Fruit fly (Drosophila melanogaster) whole organism, embryonic: Measurements from ENCODE around the gene CG31021.

ENCODE experiments used
- CG1024 ChIP-seq: fragments of 200-800 bp; sonication (Bioruptor generic); IDR thresholded peaks from 2 replicates; pipeline ENCODE4 v1.3.6; 2022; ENCODE audit warnings: missing biosample characterization, missing genetic modification characterization
- CG10959 ChIP-seq: fragments of 200-800 bp; sonication (Bioruptor generic); IDR thresholded peaks from 2 replicates; pipeline ENCODE4 v1.3.6; 2022; ENCODE audit warnings: missing biosample characterization, missing genetic modification characterization
- CG10979 ChIP-seq: fragments of 200-800 bp; sonication (Bioruptor generic); optimal IDR thresholded peaks from 2 replicates; lab custom pipeline; 2018; ENCODE audit warnings: missing biosample characterization, mild to moderate bottlenecking, missing genetic modification characterization, moderate library complexity
- CG12071 ChIP-seq: fragments of 200-800 bp; sonication (Bioruptor generic); optimal IDR thresholded peaks from 3 replicates; lab custom pipeline; 2018; ENCODE audit warnings: missing biosample characterization, mild to moderate bottlenecking, missing genetic modification characterization
- CG12659 ChIP-seq: fragments of 200-800 bp; sonication (Bioruptor generic); optimal IDR thresholded peaks from 3 replicates; lab custom pipeline; 2017; ENCODE audit warnings: mild to moderate bottlenecking, missing biosample characterization, missing genetic modification reagents, missing genetic modification characterization
- CG12769 ChIP-seq: fragments of 200-800 bp; sonication (Bioruptor generic); optimal IDR thresholded peaks from 2 replicates; lab custom pipeline; 2019; ENCODE audit warnings: missing biosample characterization, mild to moderate bottlenecking, missing genetic modification characterization, moderate library complexity
- CG13424 ChIP-seq: fragments of 200-800 bp; sonication (Bioruptor generic); optimal IDR thresholded peaks from 2 replicates; lab custom pipeline; 2019; ENCODE audit warnings: missing biosample characterization, mild to moderate bottlenecking, missing genetic modification characterization, moderate library complexity
- CG14014 ChIP-seq: fragments of 200-800 bp; sonication (Bioruptor generic); IDR thresholded peaks from 2 replicates; pipeline ENCODE4 v1.3.6; 2022; ENCODE audit warnings: missing biosample characterization, missing genetic modification characterization
- CG14050 ChIP-seq: fragments of 200-800 bp; sonication (Bioruptor generic); IDR thresholded peaks from 3 replicates; pipeline ENCODE4 v1.3.6; 2022; ENCODE audit warnings: missing biosample characterization, missing genetic modification characterization
- CG15011 ChIP-seq: fragments of 200-800 bp; sonication (Bioruptor generic); optimal IDR thresholded peaks from 3 replicates; lab custom pipeline; 2018; ENCODE audit warnings: missing biosample characterization, mild to moderate bottlenecking, missing genetic modification characterization
- CG15479 ChIP-seq: fragments of 200-800 bp; sonication (Bioruptor generic); optimal IDR thresholded peaks from 3 replicates; lab custom pipeline; 2019; ENCODE audit warnings: missing biosample characterization, mild to moderate bottlenecking, missing genetic modification characterization, moderate library complexity
- CG16863 ChIP-seq: fragments of 200-800 bp; sonication (Bioruptor generic); optimal IDR thresholded peaks from 3 replicates; lab custom pipeline; 2016; ENCODE audit warnings: missing biosample characterization, missing genetic modification characterization
- CG17186 ChIP-seq: fragments of 200-800 bp; sonication (Bioruptor generic); optimal IDR thresholded peaks from 3 replicates; lab custom pipeline; 2017; ENCODE audit warnings: missing biosample characterization, missing genetic modification reagents, missing genetic modification characterization
- CG17568 ChIP-seq: fragments of 200-800 bp; sonication (Bioruptor generic); optimal IDR thresholded peaks from 2 replicates; lab custom pipeline; 2018; ENCODE audit warnings: missing biosample characterization, mild to moderate bottlenecking, missing genetic modification characterization, moderate library complexity
- CG18011 ChIP-seq: fragments of 200-800 bp; sonication (Bioruptor generic); optimal IDR thresholded peaks from 2 replicates; lab custom pipeline; 2017; ENCODE audit warnings: missing biosample characterization, missing genetic modification characterization, mild to moderate bottlenecking, moderate library complexity, missing genotype
- CG18599 ChIP-seq: fragments of 200-800 bp; sonication (Bioruptor generic); optimal IDR thresholded peaks from 3 replicates; lab custom pipeline; 2017; ENCODE audit warnings: missing biosample characterization, missing genetic modification characterization, mild to moderate bottlenecking, moderate library complexity, missing genetic modification reagents
- CG18619 ChIP-seq: fragments of 200-800 bp; sonication (Bioruptor generic); optimal IDR thresholded peaks from 3 replicates; lab custom pipeline; 2017; ENCODE audit warnings: missing biosample characterization, mild to moderate bottlenecking, missing genetic modification characterization
- CG2889 ChIP-seq: fragments of 200-800 bp; sonication (Bioruptor generic); IDR thresholded peaks from 3 replicates; pipeline ENCODE4 v1.3.6; 2022; ENCODE audit warnings: missing biosample characterization, missing genetic modification characterization
- CG33557 ChIP-seq: fragments of 200-800 bp; sonication (Bioruptor generic); optimal IDR thresholded peaks from 2 replicates; lab custom pipeline; 2019; ENCODE audit warnings: missing biosample characterization, mild to moderate bottlenecking, missing genetic modification characterization, moderate library complexity
- CG4730 ChIP-seq: fragments of 200-800 bp; sonication (Bioruptor generic); IDR thresholded peaks from 2 replicates; pipeline ENCODE4 v1.3.6; 2022; ENCODE audit warnings: missing biosample characterization, missing genetic modification characterization
- CG6683 ChIP-seq: fragments of 200-800 bp; sonication (Bioruptor generic); optimal IDR thresholded peaks from 2 replicates; lab custom pipeline; 2017; ENCODE audit warnings: missing biosample characterization, mild to moderate bottlenecking, missing genetic modification characterization, missing genetic modification reagents
- CG7839 ChIP-seq: fragments of 200-800 bp; sonication (Bioruptor generic); optimal IDR thresholded peaks from 3 replicates; lab custom pipeline; 2018; ENCODE audit warnings: missing biosample characterization, mild to moderate bottlenecking, missing genetic modification characterization, moderate library complexity
- CG9437 ChIP-seq: fragments of 200-800 bp; sonication (Bioruptor generic); optimal IDR thresholded peaks from 2 replicates; lab custom pipeline; 2018; ENCODE audit warnings: missing biosample characterization, mild to moderate bottlenecking, missing genetic modification characterization
- Eip74EF ChIP-seq, 2 experiments: fragments of 200-800 bp in 1 of 2; fragments of >200 bp in 1 of 2; sonication (Bioruptor generic) in 1 of 2; optimal IDR thresholded peaks; 2 replicates each; lab custom pipeline; 2017 to 2019; ENCODE audit warnings: missing biosample characterization in 2 of 2, missing genetic modification characterization in 2 of 2, mild to moderate bottlenecking in 1 of 2, moderate library complexity in 1 of 2
- Fer2 ChIP-seq: fragments of 200-800 bp; sonication (Bioruptor generic); optimal IDR thresholded peaks from 2 replicates; lab custom pipeline; 2018; ENCODE audit warnings: missing biosample characterization, mild to moderate bottlenecking, missing genetic modification characterization, moderate library complexity
- Gsc ChIP-seq: fragments of 200-800 bp; sonication (Bioruptor generic); IDR thresholded peaks from 2 replicates; pipeline ENCODE4 v1.3.6; 2022; ENCODE audit warnings: missing biosample characterization, missing genetic modification characterization
- Hey ChIP-seq: fragments of 200-800 bp; sonication (Bioruptor generic); optimal IDR thresholded peaks from 3 replicates; lab custom pipeline; 2018; ENCODE audit warnings: missing biosample characterization, mild to moderate bottlenecking, missing genetic modification characterization
- Kr ChIP-seq: fragments of 200-800 bp; sonication (Bioruptor generic); optimal IDR thresholded peaks from 2 replicates; lab custom pipeline; 2017; ENCODE audit warnings: missing biosample characterization, mild to moderate bottlenecking, missing genetic modification characterization
- Med ChIP-seq: fragments of 200-800 bp; sonication (Bioruptor generic); peaks from one replicate; lab custom pipeline; 2016; ENCODE audit warnings: missing biosample characterization, missing genetic modification characterization, mild to moderate bottlenecking, inconsistent platforms, moderate library complexity
- Nf-YB ChIP-seq: fragments of 200-800 bp; sonication (Bioruptor generic); optimal IDR thresholded peaks from 3 replicates; lab custom pipeline; 2019; ENCODE audit warnings: missing biosample characterization, mild to moderate bottlenecking, missing genetic modification characterization, moderate library complexity
- Taf1 ChIP-seq: fragments of 200-800 bp; sonication (Bioruptor generic); IDR thresholded peaks from 2 replicates; pipeline ENCODE4 v1.3.6; 2022; ENCODE audit warnings: missing biosample characterization, missing genetic modification characterization
- ac ChIP-seq: fragments of 200-800 bp; sonication (Bioruptor generic); optimal IDR thresholded peaks from 3 replicates; lab custom pipeline; 2017; ENCODE audit warnings: missing biosample characterization, mild to moderate bottlenecking, missing genetic modification characterization
- ase ChIP-seq: fragments of 200-800 bp; sonication (Bioruptor generic); IDR thresholded peaks from 3 replicates; pipeline ENCODE4 v1.3.6; 2022; ENCODE audit warnings: missing biosample characterization, missing genetic modification characterization
- bbx ChIP-seq: fragments of 200-800 bp; sonication (Bioruptor generic); IDR thresholded peaks from 2 replicates; pipeline ENCODE4 v1.3.6; 2022; ENCODE audit warnings: missing biosample characterization, missing genetic modification characterization; ENCODE audit not compliant: partially characterized antibody
- dpn ChIP-seq, 2 experiments: fragments of 200-800 bp; sonication (Bioruptor generic); optimal IDR thresholded peaks; 3 replicates each; lab custom pipeline; 2016; ENCODE audit warnings: missing biosample characterization in 2 of 2, missing genetic modification characterization in 2 of 2
- ewg ChIP-seq: fragments of 200-800 bp; sonication (Bioruptor generic); optimal IDR thresholded peaks from 3 replicates; lab custom pipeline; 2017; ENCODE audit warnings: mild to moderate bottlenecking, missing biosample characterization, missing genetic modification reagents, missing genetic modification characterization
- gsb-n ChIP-seq: fragments of 200-800 bp; sonication (Bioruptor generic); optimal IDR thresholded peaks from 3 replicates; lab custom pipeline; 2018; ENCODE audit warnings: missing biosample characterization, mild to moderate bottlenecking, missing genetic modification characterization
- jigr1 ChIP-seq: fragments of 200-800 bp; sonication (Bioruptor generic); IDR thresholded peaks from 3 replicates; pipeline ENCODE4 v1.3.6; 2022; ENCODE audit warnings: missing biosample characterization, missing genetic modification characterization
- ken ChIP-seq: fragments of 200-800 bp; sonication (Bioruptor generic); IDR thresholded peaks from 3 replicates; pipeline ENCODE4 v1.3.6; 2022; ENCODE audit warnings: missing biosample characterization, missing genetic modification characterization
- nau ChIP-seq: fragments of 200-800 bp; sonication (Bioruptor generic); optimal IDR thresholded peaks from 3 replicates; lab custom pipeline; 2017; ENCODE audit warnings: missing biosample characterization, mild to moderate bottlenecking, missing genetic modification characterization, missing genetic modification reagents
- pfk ChIP-seq: fragments of 200-800 bp; sonication (Bioruptor generic); optimal IDR thresholded peaks from 2 replicates; lab custom pipeline; 2018; ENCODE audit warnings: missing biosample characterization, mild to moderate bottlenecking, missing genetic modification characterization, moderate library complexity
- phol ChIP-seq: fragments of 200-800 bp; sonication (Bioruptor generic); optimal IDR thresholded peaks from 3 replicates; lab custom pipeline; 2018; ENCODE audit warnings: missing biosample characterization, mild to moderate bottlenecking, missing genetic modification characterization, moderate library complexity
- repo ChIP-seq: fragments of 200-800 bp; sonication (Bioruptor generic); optimal IDR thresholded peaks from 2 replicates; lab custom pipeline; 2016; ENCODE audit warnings: missing biosample characterization, missing genetic modification characterization
- sd ChIP-seq: fragments of 200-800 bp; sonication (Bioruptor generic); optimal IDR thresholded peaks from 3 replicates; lab custom pipeline; 2018; ENCODE audit warnings: missing biosample characterization, mild to moderate bottlenecking, missing genetic modification characterization, moderate library complexity
- sr ChIP-seq: fragments of 200-800 bp; sonication (Bioruptor generic); IDR thresholded peaks from 3 replicates; pipeline ENCODE4 v1.3.6; 2022; ENCODE audit warnings: missing biosample characterization, missing genetic modification characterization
- stwl ChIP-seq: fragments of 200-800 bp; sonication (Bioruptor generic); optimal IDR thresholded peaks from 3 replicates; lab custom pipeline; 2018; ENCODE audit warnings: missing biosample characterization, mild to moderate bottlenecking, missing genetic modification characterization, moderate library complexity
- zen ChIP-seq: fragments of 200-800 bp; sonication (Bioruptor generic); optimal IDR thresholded peaks from 3 replicates; lab custom pipeline; 2018; ENCODE audit warnings: missing biosample characterization, mild to moderate bottlenecking, missing genetic modification characterization, moderate library complexity

The CG31021 gene

dm6 chr3R:30601440-30602256 is at the start of gene CG31021, which contains the start of gene CG2246 (continued):
- TF ChIP-seq CG15011 (GFP tag; lab: Kevin White, UChicago), result no peak
- TF ChIP-seq phol (tag; lab: Kevin White, UChicago), result peak; percentile 65
- peak; percentile 52 to 59 for TF ChIP-seq dpn (GFP tag; optimal IDR thresholded peaks at IDR 0.05; lab: Kevin White, UChicago)
- no peak for TF ChIP-seq CG17568 (GFP tag; lab: Kevin White, UChicago)
- TF ChIP-seq CG18599 (GFP tag; lab: Kevin White, UChicago), result no peak
- peak; percentile 57; the same call in 1 of the 3 replicates for TF ChIP-seq ken (GFP tag; lab: Robert Waterston, UW)
- no peak for TF ChIP-seq sr
- no peak for TF ChIP-seq CG33557 (GFP tag; lab: Kevin White, UChicago)
- TF ChIP-seq CG13424 (tag; lab: Kevin White, UChicago), result peak; percentile 59
- TF ChIP-seq CG17186 (GFP tag; lab: Kevin White, UChicago), result peak; percentile 27
- no peak for TF ChIP-seq CG12071 (GFP tag; lab: Kevin White, UChicago)
- TF ChIP-seq CG12769 (tag; lab: Kevin White, UChicago), result no peak
- no peak for TF ChIP-seq ac (GFP tag; lab: Kevin White, UChicago)
- TF ChIP-seq CG15479 (GFP tag; lab: Kevin White, UChicago), result no peak
- 0 out of 2 replicates have a peak, but pooled peaks have one; percentile 23 for TF ChIP-seq CG14014
- peak; percentile 36 for TF ChIP-seq CG18619 (GFP tag; lab: Kevin White, UChicago)
- peak; percentile 9 for TF ChIP-seq gsb-n (tag; lab: Kevin White, UChicago)
- TF ChIP-seq CG18011 (GFP tag; lab: Kevin White, UChicago), result no peak
- no peak; the same call in 2 of the 3 replicates for TF ChIP-seq ase
- 0 out of 3 replicates have a peak, but pooled peaks have one; percentile 19 for TF ChIP-seq CG2889 (GFP tag; lab: Robert Waterston, UW)
- no peak for TF ChIP-seq repo (GFP tag; lab: Kevin White, UChicago)
- TF ChIP-seq CG4730, result peak; percentile 34; the same call in 1 of the 2 replicates
- TF ChIP-seq nau (GFP tag; lab: Kevin White, UChicago), result no peak
- no peak for TF ChIP-seq jigr1
- TF ChIP-seq zen (tag; lab: Kevin White, UChicago), result peak; percentile 29
- no peak for TF ChIP-seq Kr (GFP tag; lab: Kevin White, UChicago)
- no peak for TF ChIP-seq Nf-YB
- TF ChIP-seq stwl (tag; lab: Kevin White, UChicago), result peak; percentile 76
- no peak for TF ChIP-seq pfk (GFP tag; lab: Kevin White, UChicago)
- TF ChIP-seq Taf1 (GFP tag; lab: Robert Waterston, UW), result 0 out of 2 replicates have a peak, but pooled peaks have one; percentile 7
- no peak for TF ChIP-seq CG10959 (GFP tag; lab: Robert Waterston, UW)
- TF ChIP-seq CG16863 (GFP tag; lab: Kevin White, UChicago), result peak; percentile 63
- TF ChIP-seq Gsc (GFP tag; lab: Robert Waterston, UW), result no peak
- TF ChIP-seq bbx (GFP tag; lab: Robert Waterston, UW), result peak; percentile 79
- no peak for TF ChIP-seq CG14050 (GFP tag; lab: Robert Waterston, UW)
- TF ChIP-seq CG10979 (tag; lab: Kevin White, UChicago), result peak; percentile 25
- no peak for TF ChIP-seq Hey (tag; lab: Kevin White, UChicago)
- TF ChIP-seq sd (tag; lab: Kevin White, UChicago), result no peak
- peak; percentile 94 for TF ChIP-seq Med (GFP tag; lab: Kevin White, UChicago)
- TF ChIP-seq CG1024, result no peak
- TF ChIP-seq CG7839, result peak; percentile 47
- TF ChIP-seq CG6683 (GFP tag; lab: Kevin White, UChicago), result no peak
- TF ChIP-seq ewg, result peak; percentile 5
- TF ChIP-seq Fer2 (tag; lab: Kevin White, UChicago), result no peak
- TF ChIP-seq CG9437 (GFP tag; lab: Kevin White, UChicago), result peak; percentile 17
- TF ChIP-seq Eip74EF (GFP tag; optimal IDR thresholded peaks at IDR 0.05; lab: Kevin White, UChicago), result no peak
- TF ChIP-seq CG12659 (GFP tag; lab: Kevin White, UChicago), result peak; percentile 50
